Worm (Caenorhabditis elegans): ENCODE results near the gene B0285.3.

Gene B0285.3

DNA sequence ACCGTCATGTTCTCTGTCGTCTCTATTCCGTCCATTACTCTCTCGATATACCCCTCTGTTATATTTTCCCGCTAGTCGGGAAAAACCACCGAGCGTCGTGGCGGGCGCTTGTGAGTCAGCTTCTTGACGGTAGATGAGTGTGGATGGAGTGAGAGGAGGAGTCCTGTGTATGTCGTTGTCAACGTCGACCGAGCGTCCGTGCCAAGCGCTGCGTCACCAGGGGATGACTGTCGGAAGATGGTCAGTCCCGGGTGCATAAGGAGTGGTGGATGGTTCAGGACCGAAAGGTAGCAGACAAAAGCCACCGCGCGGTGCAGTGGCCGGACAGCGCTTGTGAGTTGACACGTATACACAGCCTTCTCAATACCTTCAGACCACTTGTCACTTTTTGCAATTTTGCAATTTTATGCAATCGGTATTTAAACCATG lies 26.3 kb upstream of the B0285.3 start (continued):
- TF ChIP-seq hlh-6 (tag; optimal IDR thresholded peaks at IDR 0.05) (peak; percentile 74), ceh-14 (tag; optimal IDR thresholded peaks at IDR 0.05) (peak; percentile 57), hlh-8 (tag; optimal IDR thresholded peaks at IDR 0.05) (peak; percentile 38), ceh-2 (tag; optimal IDR thresholded peaks at IDR 0.05) (peak; percentile 29), ceh-45 (GFP tag; IDR thresholded peaks at IDR 0.05) (peak; percentile 69; the same call in 1 of the 2 replicates), ceh-31 (tag; optimal IDR thresholded peaks at IDR 0.05) (peak; percentile 29), ttx-3 (tag; optimal IDR thresholded peaks at IDR 0.05) (peak; percentile 61), pha-2 (tag; optimal IDR thresholded peaks at IDR 0.05) (peak; percentile 69), lin-11 (tag; optimal IDR thresholded peaks at IDR 0.05) (peak; percentile 48), che-1 (tag; optimal IDR thresholded peaks at IDR 0.05) (peak; percentile 68), ref-2 (tag; optimal IDR thresholded peaks at IDR 0.05) (peak; percentile 57), syd-9 (tag; optimal IDR thresholded peaks at IDR 0.05) (peak; percentile 72), unc-42 (tag; optimal IDR thresholded peaks at IDR 0.05) (peak; percentile 3), nfya-1 (tag; optimal IDR thresholded peaks at IDR 0.05) (peak; percentile 26), tbx-2 (tag; optimal IDR thresholded peaks at IDR 0.05) (peak; percentile 61), fkh-6 (tag; optimal IDR thresholded peaks at IDR 0.05) (peak; percentile 33), ceh-6 (GFP tag; optimal IDR thresholded peaks at IDR 0.05) (peak; percentile 58), C38D4.7 (GFP tag; optimal IDR thresholded peaks at IDR 0.05) (peak; percentile 49), ceh-18 (tag; optimal IDR thresholded peaks at IDR 0.05) (peak; percentile 69), T23F11.4 (GFP tag; optimal IDR thresholded peaks at IDR 0.05) (peak; percentile 33), C08G9.2 (tag; optimal IDR thresholded peaks at IDR 0.05) (peak; percentile 10), gmeb-2 (tag; optimal IDR thresholded peaks at IDR 0.05) (peak; percentile 52), ahr-1 (tag; optimal IDR thresholded peaks at IDR 0.05) (peak; percentile 35), eyg-1 (tag; optimal IDR thresholded peaks at IDR 0.05) (peak; percentile 44), dve-1 (tag; optimal IDR thresholded peaks at IDR 0.05) (peak; percentile 18), zip-5 (tag; optimal IDR thresholded peaks at IDR 0.05) (peak; percentile 19), ceh-24 (tag; optimal IDR thresholded peaks at IDR 0.05) (peak; percentile 16), madf-2 (tag; optimal IDR thresholded peaks at IDR 0.05) (peak; percentile 32), dmd-4 (tag; optimal IDR thresholded peaks at IDR 0.05; ENCODE audit: borderline replicate concordance) (peak; percentile 33)

DNA sequence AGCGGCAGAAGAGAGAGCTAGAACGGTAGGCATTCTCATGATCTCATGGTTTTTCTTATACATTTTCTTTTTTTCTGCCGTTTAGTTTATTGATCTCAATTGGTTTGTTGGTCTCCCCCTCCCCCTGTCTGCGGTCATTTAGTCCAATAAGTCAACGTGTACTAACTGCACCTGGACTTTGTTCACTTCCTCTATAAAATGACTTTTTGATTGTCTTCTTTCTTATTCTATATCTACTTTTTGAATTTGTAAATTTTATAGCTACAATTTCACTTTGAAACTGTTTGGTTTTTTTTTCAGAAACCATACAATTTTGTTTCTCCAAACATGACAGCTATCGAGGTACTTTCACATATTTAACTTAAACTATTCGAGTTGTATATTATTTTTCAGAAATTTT lies 24.5 kb upstream of the B0285.3 start, which contains the start of gene ckb-2:
ckb-2 (plus strand) TSS at position 301 of the 400 bp plus-strand sequence.
- TF ChIP-seq Y22D7AL.16 (tag; optimal IDR thresholded peaks at IDR 0.05) = no peak
- TF ChIP-seq unc-3 (GFP tag; conservative IDR thresholded peaks at IDR 0.05) = no peak
- TF ChIP-seq unc-3 (tag; optimal IDR thresholded peaks at IDR 0.05) = no peak
- TF ChIP-seq hlh-6 (tag; optimal IDR thresholded peaks at IDR 0.05) = no peak
- no peak for TF ChIP-seq ceh-34 (tag; optimal IDR thresholded peaks at IDR 0.05)
- TF ChIP-seq unc-55 (GFP tag; optimal IDR thresholded peaks at IDR 0.05) = no peak
- no peak for TF ChIP-seq nfya-1 (tag; optimal IDR thresholded peaks at IDR 0.05)

DNA sequence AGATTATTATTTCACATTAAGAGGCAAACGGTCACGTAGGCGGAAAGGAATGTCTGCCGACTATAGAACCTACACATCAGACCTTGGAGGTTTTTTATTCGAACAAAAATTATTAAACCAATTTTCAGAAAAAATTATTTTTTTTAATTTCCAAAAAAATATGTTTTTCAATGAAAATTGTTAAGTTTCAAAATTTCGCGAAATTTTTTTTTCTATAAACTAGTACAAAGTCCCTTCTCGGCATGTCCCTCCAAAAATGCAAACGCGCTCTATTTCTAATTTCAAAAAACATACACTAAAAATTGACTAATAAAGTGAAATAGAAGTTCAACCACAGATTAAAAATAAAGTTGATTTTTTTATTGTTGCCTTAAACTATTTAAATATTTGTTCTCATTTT lies 21.8 kb upstream of the B0285.3 start, which contains the start of gene ckb-1:
ckb-1 (plus strand) TSS at position 301 of the 400 bp plus-strand sequence.
- TF ChIP-seq ceh-30 (tag; optimal IDR thresholded peaks at IDR 0.05) = no peak
- TF ChIP-seq unc-86 (tag; optimal IDR thresholded peaks at IDR 0.05) = no peak
- no peak for TF ChIP-seq fkh-10 (GFP tag; optimal IDR thresholded peaks at IDR 0.05)
- TF ChIP-seq elt-4 (tag; optimal IDR thresholded peaks at IDR 0.05) = no peak

DNA sequence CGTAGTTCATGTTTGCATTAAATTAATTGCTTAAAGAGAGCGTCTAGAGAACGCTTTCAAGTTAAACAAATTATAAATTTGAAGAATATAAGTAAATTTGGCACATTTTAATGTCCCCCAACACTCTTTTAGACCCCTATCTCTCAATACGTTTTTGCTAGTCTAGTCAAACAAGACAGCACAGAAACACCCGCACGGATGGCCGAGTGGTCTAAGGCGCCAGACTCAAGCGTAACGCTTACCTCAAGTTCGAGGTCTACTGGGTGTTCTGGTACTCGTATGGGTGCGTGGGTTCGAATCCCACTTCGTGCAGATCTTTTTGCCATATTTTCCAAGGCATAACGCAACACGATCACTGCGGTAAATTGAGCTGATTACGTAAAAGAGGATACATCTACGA lies 19.2 kb upstream of the B0285.3 start:
- TF ChIP-seq ref-2 (tag; optimal IDR thresholded peaks at IDR 0.05) (peak; percentile 29), nfya-1 (tag; optimal IDR thresholded peaks at IDR 0.05) (no peak), odd-2 (tag; optimal IDR thresholded peaks at IDR 0.05) (no peak), C08G9.2 (tag; optimal IDR thresholded peaks at IDR 0.05) (no peak), pax-1 (tag; optimal IDR thresholded peaks at IDR 0.05) (no peak)
